Worm (Caenorhabditis elegans): ENCODE measurements around the gene F02C9.1.

F02C9.1 gene

ce11 chrV:3132116-3132515 is 6.4 kb upstream of the F02C9.1 start:
- TF ChIP-seq ceh-48 (tag; optimal IDR thresholded peaks at IDR 0.05) (no peak), fkh-6 (tag; optimal IDR thresholded peaks at IDR 0.05) (no peak), unc-3 (GFP tag; conservative IDR thresholded peaks at IDR 0.05) (no peak), unc-3 (tag; optimal IDR thresholded peaks at IDR 0.05) (no peak), syd-9 (tag; optimal IDR thresholded peaks at IDR 0.05) (no peak), fax-1 (tag; optimal IDR thresholded peaks at IDR 0.05) (no peak), ahr-1 (tag; optimal IDR thresholded peaks at IDR 0.05) (no peak), ceh-30 (tag; optimal IDR thresholded peaks at IDR 0.05) (no peak), pha-2 (tag; optimal IDR thresholded peaks at IDR 0.05) (no peak), pqm-1 (tag; optimal IDR thresholded peaks at IDR 0.05) (no peak), pat-9 (tag; optimal IDR thresholded peaks at IDR 0.05) (no peak), Y22D7AL.16 (tag; optimal IDR thresholded peaks at IDR 0.05) (no peak), zip-5 (tag; optimal IDR thresholded peaks at IDR 0.05) (no peak), madf-2 (tag; optimal IDR thresholded peaks at IDR 0.05) (no peak), ceh-45 (GFP tag; IDR thresholded peaks at IDR 0.05) (no peak), ttx-3 (tag; optimal IDR thresholded peaks at IDR 0.05) (no peak), pax-1 (tag; optimal IDR thresholded peaks at IDR 0.05) (no peak), sdc-2 (tag; optimal IDR thresholded peaks at IDR 0.05) (no peak), nhr-11 (tag; optimal IDR thresholded peaks at IDR 0.05) (no peak)

- TF ChIP-seq C08G9.2 (tag; optimal IDR thresholded peaks at IDR 0.05) (no peak), pat-9 (tag; optimal IDR thresholded peaks at IDR 0.05) (no peak), sox-2 (GFP tag; IDR thresholded peaks at IDR 0.05) (no peak), sdc-2 (tag; optimal IDR thresholded peaks at IDR 0.05) (no peak), ceh-14 (tag; optimal IDR thresholded peaks at IDR 0.05) (no peak), pag-3 (tag; optimal IDR thresholded peaks at IDR 0.05; ENCODE audit: borderline replicate concordance) (no peak), madf-2 (tag; optimal IDR thresholded peaks at IDR 0.05) (no peak), ceh-31 (tag; optimal IDR thresholded peaks at IDR 0.05) (no peak), ceh-45 (GFP tag; IDR thresholded peaks at IDR 0.05) (no peak), ahr-1 (tag; optimal IDR thresholded peaks at IDR 0.05) (no peak), hlh-13 (GFP tag; optimal IDR thresholded peaks at IDR 0.05) (no peak), ceh-34 (tag; optimal IDR thresholded peaks at IDR 0.05) (no peak), pqm-1 (tag; optimal IDR thresholded peaks at IDR 0.05) (no peak), fkh-6 (tag; optimal IDR thresholded peaks at IDR 0.05) (no peak), unc-55 (GFP tag; optimal IDR thresholded peaks at IDR 0.05) (no peak), lin-11 (tag; optimal IDR thresholded peaks at IDR 0.05) (no peak), odd-2 (tag; optimal IDR thresholded peaks at IDR 0.05) (no peak)
Measured at ce11 chrV:3133293-3133755, 5.2 kb upstream of the F02C9.1 start, which contains the start of gene F02C9.2. F02C9.2 (plus strand) TSS chrV:3133705.

ce11 chrV:3141190-3141589 is 2.7 kb downstream of the F02C9.1 start, which contains the start of gene srab-9:
srab-9 (minus strand) TSS chrV:3141290.
- TF ChIP-seq mec-3 (tag; optimal IDR thresholded peaks at IDR 0.05; ENCODE audit: borderline replicate concordance) (no peak), pax-1 (tag; optimal IDR thresholded peaks at IDR 0.05) (no peak), nhr-11 (tag; optimal IDR thresholded peaks at IDR 0.05) (no peak), rnt-1 (tag; optimal IDR thresholded peaks at IDR 0.05) (no peak), ttx-3 (tag; optimal IDR thresholded peaks at IDR 0.05) (no peak), unc-86 (tag; optimal IDR thresholded peaks at IDR 0.05) (no peak), nhr-232 (tag; optimal IDR thresholded peaks at IDR 0.05) (no peak), ceh-34 (tag; optimal IDR thresholded peaks at IDR 0.05) (no peak)

- TF ChIP-seq nhr-11 (tag; optimal IDR thresholded peaks at IDR 0.05), result no peak
- TF ChIP-seq fkh-10 (GFP tag; optimal IDR thresholded peaks at IDR 0.05), result no peak
- TF ChIP-seq madf-2 (tag; optimal IDR thresholded peaks at IDR 0.05), result no peak
- TF ChIP-seq ceh-30 (tag; optimal IDR thresholded peaks at IDR 0.05), result no peak
- TF ChIP-seq ama-1 (optimal IDR thresholded peaks at IDR 0.05), result no peak
- no peak for TF ChIP-seq pag-3 (tag; optimal IDR thresholded peaks at IDR 0.05; ENCODE audit: borderline replicate concordance)
- no peak for TF ChIP-seq ttx-3 (tag; optimal IDR thresholded peaks at IDR 0.05)
Measured at ce11 chrV:3144494-3144893, 6.0 kb downstream of the F02C9.1 start, which contains the start of gene srab-10. srab-10 (minus strand) TSS chrV:3144594.

- TF ChIP-seq lin-11 (tag; optimal IDR thresholded peaks at IDR 0.05), result no peak
- no peak for TF ChIP-seq ceh-31 (tag; optimal IDR thresholded peaks at IDR 0.05)
- no peak for TF ChIP-seq npax-4 (tag; optimal IDR thresholded peaks at IDR 0.05)
- TF ChIP-seq ceh-48 (tag; optimal IDR thresholded peaks at IDR 0.05), result no peak
- TF ChIP-seq ceh-24 (tag; optimal IDR thresholded peaks at IDR 0.05), result no peak
- TF ChIP-seq ceh-2 (tag; optimal IDR thresholded peaks at IDR 0.05), result no peak
- TF ChIP-seq pqm-1 (tag; optimal IDR thresholded peaks at IDR 0.05), result no peak
- no peak for TF ChIP-seq ceh-6 (GFP tag; optimal IDR thresholded peaks at IDR 0.05)
- TF ChIP-seq ceh-45 (GFP tag; IDR thresholded peaks at IDR 0.05), result no peak
- TF ChIP-seq elt-4 (tag; optimal IDR thresholded peaks at IDR 0.05), result no peak
- no peak for TF ChIP-seq ceh-22 (tag; optimal IDR thresholded peaks at IDR 0.05)
- no peak for TF ChIP-seq T23F11.4 (GFP tag; optimal IDR thresholded peaks at IDR 0.05)
- no peak for TF ChIP-seq pag-3 (tag; optimal IDR thresholded peaks at IDR 0.05; ENCODE audit: borderline replicate concordance)
- no peak for TF ChIP-seq ceh-30 (tag; optimal IDR thresholded peaks at IDR 0.05)
- no peak for TF ChIP-seq fkh-6 (tag; optimal IDR thresholded peaks at IDR 0.05)
- no peak for TF ChIP-seq tbx-2 (tag; optimal IDR thresholded peaks at IDR 0.05)
Measured at ce11 chrV:3145241-3145640, 6.7 kb downstream of the F02C9.1 start.
